Worm (Caenorhabditis elegans) whole organism, late embryonic: ENCODE data around the gene fbxb-111.

Experiments
- ama-1 ChIP-seq: fragments of 150-350 bp; optimal IDR thresholded peaks from 2 replicates; lab custom pipeline; 2014
- ceh-19 ChIP-seq: fragments of 200-800 bp; sonication (Bioruptor generic); optimal IDR thresholded peaks from 2 replicates; lab custom pipeline; 2018; ENCODE audit warnings: mild to moderate bottlenecking, missing genetic modification characterization, missing compliant biosample characterization
- ceh-22 ChIP-seq: sonication (generic microtip); optimal IDR thresholded peaks from 2 replicates; lab custom pipeline; 2017; ENCODE audit warnings: missing biosample characterization, missing genetic modification characterization
- ceh-48 ChIP-seq: sonication (generic microtip); optimal IDR thresholded peaks from 2 replicates; lab custom pipeline; 2016; ENCODE audit warnings: missing genetic modification characterization, inconsistent platforms, missing compliant biosample characterization
- che-1 ChIP-seq: sonication (generic microtip); optimal IDR thresholded peaks from 2 replicates; lab custom pipeline; 2016; ENCODE audit warnings: mild to moderate bottlenecking, missing genetic modification characterization, missing compliant biosample characterization
- elt-2 ChIP-seq: sonication (generic microtip); optimal IDR thresholded peaks from 2 replicates; lab custom pipeline; 2016; ENCODE audit warnings: missing genetic modification reagents, missing genetic modification characterization, missing compliant biosample characterization
- fkh-10 ChIP-seq: fragments of 150-350 bp; optimal IDR thresholded peaks from 2 replicates; lab custom pipeline; 2014; ENCODE audit warnings: missing biosample characterization, missing genetic modification reagents, missing genetic modification characterization
- hlh-8 ChIP-seq: sonication (generic microtip); optimal IDR thresholded peaks from 2 replicates; lab custom pipeline; 2016; ENCODE audit warnings: missing genotype, missing genetic modification characterization, missing compliant biosample characterization
- pax-1 ChIP-seq: fragments of 150-350 bp; optimal IDR thresholded peaks from 2 replicates; lab custom pipeline; 2014; ENCODE audit warnings: missing biosample characterization, missing genetic modification characterization
- pros-1 ChIP-seq: fragments of 150-350 bp; optimal IDR thresholded peaks from 2 replicates; lab custom pipeline; 2014; ENCODE audit warnings: missing biosample characterization, missing genetic modification reagents, missing genetic modification characterization
- rnt-1 ChIP-seq: sonication (generic microtip); optimal IDR thresholded peaks from 2 replicates; lab custom pipeline; 2016; ENCODE audit warnings: missing genetic modification characterization, missing compliant biosample characterization
- sox-2 ChIP-seq: fragments of 200-800 bp; sonication (Bioruptor generic); IDR thresholded peaks from 2 replicates; pipeline ENCODE4 v1.3.6; 2022; ENCODE audit warnings: missing genetic modification reagents, missing genetic modification characterization, missing compliant biosample characterization
- unc-86 ChIP-seq: sonication (generic microtip); optimal IDR thresholded peaks from 2 replicates; lab custom pipeline; 2016; ENCODE audit warnings: missing genetic modification characterization, missing compliant biosample characterization

DNA sequence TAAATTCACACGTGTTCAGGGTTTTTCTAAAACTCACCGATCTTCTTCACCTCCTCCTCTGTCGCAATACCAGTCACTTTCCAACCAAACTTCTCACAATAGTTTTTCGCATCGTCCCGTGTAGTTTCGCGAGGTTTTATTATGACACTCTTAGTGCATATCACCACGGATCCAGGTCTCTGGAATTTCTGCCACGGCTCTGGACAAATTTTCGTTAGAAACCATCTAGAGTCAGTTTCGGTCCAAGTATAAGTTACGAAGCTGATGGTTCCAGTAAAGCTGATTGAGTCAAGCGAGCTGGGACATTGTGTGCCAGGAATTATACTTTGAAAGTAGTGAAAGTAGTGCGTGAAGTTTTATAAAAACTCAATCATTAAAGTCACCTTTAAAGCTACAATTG lies 18.5 kb downstream of the fbxb-111 start:
- TF ChIP-seq ama-1 (no peak), che-1 (no peak), pros-1 (tag; lab: Kevin White, UChicago) (no peak), fkh-10 (GFP tag; lab: Kevin White, UChicago) (no peak), unc-86 (tag; lab: Kevin White, UChicago) (no peak), ceh-22 (no peak), elt-2 (tag; lab: Kevin White, UChicago) (no peak), hlh-8 (tag; lab: Kevin White, UChicago) (no peak), pax-1 (tag; lab: Kevin White, UChicago) (no peak), rnt-1 (tag; lab: Kevin White, UChicago) (no peak), sox-2 (no peak), ceh-48 (tag; lab: Kevin White, UChicago) (no peak), ceh-19 (no peak)
